Worm (Caenorhabditis elegans) whole organism, early embryonic: ENCODE data around the gene msp-55.
"Not testable (repeated sequence)": the region's sequence is repeated elsewhere in the genome, so short reads cannot be mapped to it uniquely, and the experiment has no call there.

ENCODE experiments used
- F13C5.2 ChIP-seq: sonication (generic microtip); optimal IDR thresholded peaks from 2 replicates; lab custom pipeline; 2017; ENCODE audit warnings: mild to moderate bottlenecking, missing genetic modification characterization, inconsistent platforms, missing compliant biosample characterization
- aly-1 ChIP-seq: sonication (generic microtip); optimal IDR thresholded peaks from 2 replicates; lab custom pipeline; 2016; ENCODE audit warnings: missing genetic modification characterization, missing compliant biosample characterization
- ama-1 ChIP-seq: fragments of 150-350 bp; optimal IDR thresholded peaks from 2 replicates; lab custom pipeline; 2014
- ceh-36 ChIP-seq: sonication (generic microtip); optimal IDR thresholded peaks from 2 replicates; lab custom pipeline; 2016; ENCODE audit warnings: missing genetic modification characterization, inconsistent platforms, missing compliant biosample characterization
- ets-7 ChIP-seq: sonication (generic microtip); optimal IDR thresholded peaks from 2 replicates; lab custom pipeline; 2016; ENCODE audit warnings: missing genotype, missing genetic modification characterization, missing compliant biosample characterization
- flt-1 ChIP-seq: fragments of 200-800 bp; sonication (Bioruptor generic); IDR thresholded peaks from 2 replicates; pipeline ENCODE4 v1.3.6; 2022; ENCODE audit warnings: missing genetic modification characterization, missing compliant biosample characterization
- hmbx-1 ChIP-seq: sonication (generic microtip); optimal IDR thresholded peaks from 2 replicates; lab custom pipeline; 2016; ENCODE audit warnings: mild to moderate bottlenecking, missing genetic modification characterization, missing compliant biosample characterization
- hmg-4 ChIP-seq: fragments of 200-800 bp; sonication (Bioruptor generic); optimal IDR thresholded peaks from 2 replicates; lab custom pipeline; 2018; ENCODE audit warnings: mild to moderate bottlenecking, missing genetic modification characterization, missing compliant biosample characterization
- hnd-1 ChIP-seq: sonication (generic microtip); optimal IDR thresholded peaks from 2 replicates; lab custom pipeline; 2016; ENCODE audit warnings: missing genetic modification characterization, missing compliant biosample characterization
- sea-1 ChIP-seq: fragments of 200-800 bp; sonication (Bioruptor generic); conservative IDR thresholded peaks from 2 replicates; pipeline ENCODE4 v1.3.6; 2022; ENCODE audit warnings: missing genetic modification characterization, missing compliant biosample characterization
- tbx-11 ChIP-seq: fragments of 200-800 bp; sonication (Bioruptor generic); IDR thresholded peaks from 2 replicates; pipeline ENCODE4 v1.3.6; 2022; ENCODE audit warnings: missing genetic modification characterization, missing compliant biosample characterization
- tra-4 ChIP-seq: sonication (generic microtip); optimal IDR thresholded peaks from 2 replicates; lab custom pipeline; 2017; ENCODE audit warnings: missing genetic modification characterization, missing compliant biosample characterization

DNA sequence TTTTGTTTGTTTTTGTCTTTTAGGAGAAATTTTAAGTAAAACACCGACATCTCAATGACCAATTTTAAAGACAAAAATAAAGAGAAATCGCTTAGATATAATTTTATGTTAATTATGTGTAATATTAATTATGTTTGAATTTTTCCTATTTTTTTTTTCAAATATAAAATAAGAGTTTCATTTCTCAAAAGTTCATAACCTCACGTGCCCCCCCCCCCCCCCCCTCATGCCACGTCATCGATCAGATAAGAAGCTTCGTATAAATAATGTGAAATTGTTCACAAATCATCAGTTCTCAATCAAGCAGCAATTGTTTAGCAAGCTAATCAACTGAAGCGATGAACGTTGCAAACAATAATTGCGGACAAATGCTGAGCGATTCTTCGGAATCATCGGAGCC lies 14.8 kb upstream of the msp-55 start, which contains the start of gene C02B10.6:
- TF ChIP-seq sea-1 (GFP tag; lab: Robert Waterston, UW); ceh-36 (tag; lab: Kevin White, UChicago); ama-1 (lab: Kevin White, UChicago); flt-1 (GFP tag; lab: Robert Waterston, UW); hnd-1; ets-7 (tag; lab: Kevin White, UChicago); tra-4 (tag; lab: Kevin White, UChicago); aly-1 (tag; lab: Kevin White, UChicago); tbx-11 (GFP tag; lab: Robert Waterston, UW); hmbx-1 (tag; lab: Kevin White, UChicago); F13C5.2 (tag; lab: Kevin White, UChicago); hmg-4 (GFP tag; lab: Kevin White, UChicago): not testable (repeated sequence)
